Fruit fly (Drosophila melanogaster): ENCODE results near the gene Sdic3.
A peak's percentile ranks its signal among the peaks of the same experiment; 100 is the strongest.

The Sdic3 gene

DNA sequence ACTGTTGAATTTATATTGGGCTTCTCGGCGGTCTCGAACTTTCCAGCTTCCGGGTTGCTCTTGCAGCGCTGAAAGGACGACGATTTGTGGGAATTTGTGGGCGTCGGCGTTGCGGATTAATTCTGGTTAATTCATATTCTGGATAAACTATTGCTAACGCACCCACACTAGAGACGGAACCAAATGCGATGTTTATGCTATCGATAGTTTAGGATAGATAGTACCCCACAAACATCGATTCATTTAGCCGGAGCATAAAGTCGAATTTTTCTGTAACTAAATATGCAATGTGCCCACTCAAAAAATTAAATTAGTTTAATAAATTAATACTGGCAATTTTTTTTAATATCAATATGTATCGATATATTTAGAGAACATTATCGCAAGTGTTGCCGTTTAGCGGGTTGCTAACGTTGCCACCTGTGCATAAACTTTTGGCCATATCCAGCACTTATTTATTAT, 34.3 kb downstream of the Sdic3 start, which contains the start of gene Rab35 (continued):
- TF ChIP-seq knrl (GFP tag; IDR thresholded peaks at IDR 0.05; ENCODE audit: partially characterized antibody) (peak; percentile 96), hkb (optimal IDR thresholded peaks at IDR 0.05) (no peak), hkb (GFP tag; IDR thresholded peaks at IDR 0.05) (no peak), Jarid2 (GFP tag; optimal IDR thresholded peaks at IDR 0.05) (no peak), CG6813 (GFP tag; optimal IDR thresholded peaks at IDR 0.05) (no peak), CG9797 (GFP tag; optimal IDR thresholded peaks at IDR 0.05) (peak; percentile 10), CG30431 (GFP tag; optimal IDR thresholded peaks at IDR 0.05) (no peak), CG2889 (GFP tag; IDR thresholded peaks at IDR 0.05) (no peak), Med (GFP tag) (peak; percentile 66), CG14050 (GFP tag; IDR thresholded peaks at IDR 0.05) (no peak), CG9215 (GFP tag; IDR thresholded peaks at IDR 0.05) (no peak), CTCF (GFP tag; optimal IDR thresholded peaks at IDR 0.05) (no peak), ro (GFP tag; IDR thresholded peaks at IDR 0.05) (no peak), Awh (GFP tag; IDR thresholded peaks at IDR 0.05) (no peak), CG30020 (tag; optimal IDR thresholded peaks at IDR 0.05) (peak; percentile 68), tio (GFP tag; optimal IDR thresholded peaks at IDR 0.05) (no peak), CG12071 (GFP tag; optimal IDR thresholded peaks at IDR 0.05) (no peak), CG5180 (GFP tag; optimal IDR thresholded peaks at IDR 0.05) (no peak), Mrtf (GFP tag; IDR thresholded peaks at IDR 0.05) (no peak), CG2678 (tag; optimal IDR thresholded peaks at IDR 0.05) (peak; percentile 4), grn (GFP tag; optimal IDR thresholded peaks at IDR 0.05) (no peak), unc-4 (GFP tag; IDR thresholded peaks at IDR 0.05; ENCODE audit: partially characterized antibody) (peak; percentile 92), Bdp1 (GFP tag; optimal IDR thresholded peaks at IDR 0.05) (no peak), CG4282 (GFP tag; optimal IDR thresholded peaks at IDR 0.05) (no peak), Dref (GFP tag; IDR thresholded peaks at IDR 0.05) (peak; percentile 77), CG15269 (tag; optimal IDR thresholded peaks at IDR 0.05) (no peak), HLH54F (GFP tag; optimal IDR thresholded peaks at IDR 0.05) (peak; percentile 4), CG4617 (GFP tag; optimal IDR thresholded peaks at IDR 0.05; ENCODE audit: borderline replicate concordance) (peak; percentile 84), CG13296 (GFP tag; optimal IDR thresholded peaks at IDR 0.05) (no peak), Optix (GFP tag; IDR thresholded peaks at IDR 0.05) (no peak), run (tag; optimal IDR thresholded peaks at IDR 0.05) (no peak), HmgD (GFP tag; optimal IDR thresholded peaks at IDR 0.05) (no peak), B-H2 (GFP tag; optimal IDR thresholded peaks at IDR 0.05) (no peak), ap (GFP tag; IDR thresholded peaks at IDR 0.05) (no peak), trem (tag; optimal IDR thresholded peaks at IDR 0.05) (peak; percentile 65), esg (GFP tag; conservative IDR thresholded peaks at IDR 0.05) (0 out of 2 replicates have a peak, but pooled peaks have one; percentile 13), lab (GFP tag; optimal IDR thresholded peaks at IDR 0.05) (peak; percentile 25), hbn (GFP tag; IDR thresholded peaks at IDR 0.05; ENCODE audit: partially characterized antibody) (peak; percentile 87), row (GFP tag; IDR thresholded peaks at IDR 0.05) (peak; percentile 65), ato (GFP tag; IDR thresholded peaks at IDR 0.05; ENCODE audit: partially characterized antibody) (peak; percentile 84), BtbVII (GFP tag; optimal IDR thresholded peaks at IDR 0.05) (no peak), grau (tag; optimal IDR thresholded peaks at IDR 0.05) (peak; percentile 17), pfk (GFP tag; optimal IDR thresholded peaks at IDR 0.05) (no peak), CG3163 (GFP tag; optimal IDR thresholded peaks at IDR 0.05) (no peak), repo (GFP tag; optimal IDR thresholded peaks at IDR 0.05) (no peak), Doc3 (GFP tag; IDR thresholded peaks at IDR 0.05; ENCODE audit: partially characterized antibody) (peak; percentile 93), CG31224 (GFP tag; IDR thresholded peaks at IDR 0.05) (no peak), CG4707 (GFP tag; optimal IDR thresholded peaks at IDR 0.05) (no peak), unpg (GFP tag; optimal IDR thresholded peaks at IDR 0.05) (peak; percentile 13), CG12219 (GFP tag; optimal IDR thresholded peaks at IDR 0.05) (no peak), CG2129 (GFP tag; IDR thresholded peaks at IDR 0.05; ENCODE audit: partially characterized antibody) (peak; percentile 94), sug (tag; optimal IDR thresholded peaks at IDR 0.05) (peak; percentile 34)
